Worm (Caenorhabditis elegans) whole organism, early embryonic: Measurements from ENCODE around the gene adk-1.

Source experiments
- B0310.2 ChIP-seq: sonication (generic microtip); optimal IDR thresholded peaks from 2 replicates; lab custom pipeline; 2016; ENCODE audit warnings: mild to moderate bottlenecking, missing genetic modification characterization, missing compliant biosample characterization
- F13C5.2 ChIP-seq: sonication (generic microtip); optimal IDR thresholded peaks from 2 replicates; lab custom pipeline; 2017; ENCODE audit warnings: mild to moderate bottlenecking, missing genetic modification characterization, inconsistent platforms, missing compliant biosample characterization
- aly-1 ChIP-seq: sonication (generic microtip); optimal IDR thresholded peaks from 2 replicates; lab custom pipeline; 2016; ENCODE audit warnings: missing genetic modification characterization, missing compliant biosample characterization
- ama-1 ChIP-seq: fragments of 150-350 bp; optimal IDR thresholded peaks from 2 replicates; lab custom pipeline; 2014
- ceh-13 ChIP-seq: fragments of 200-800 bp; sonication (Bioruptor generic); optimal IDR thresholded peaks from 2 replicates; lab custom pipeline; 2018; ENCODE audit warnings: mild to moderate bottlenecking, missing genetic modification characterization, missing compliant biosample characterization
- ceh-36 ChIP-seq: sonication (generic microtip); optimal IDR thresholded peaks from 2 replicates; lab custom pipeline; 2016; ENCODE audit warnings: missing genetic modification characterization, inconsistent platforms, missing compliant biosample characterization
- ets-7 ChIP-seq: sonication (generic microtip); optimal IDR thresholded peaks from 2 replicates; lab custom pipeline; 2016; ENCODE audit warnings: missing genotype, missing genetic modification characterization, missing compliant biosample characterization
- flt-1 ChIP-seq: fragments of 200-800 bp; sonication (Bioruptor generic); IDR thresholded peaks from 2 replicates; pipeline ENCODE4 v1.3.6; 2022; ENCODE audit warnings: missing genetic modification characterization, missing compliant biosample characterization
- hmbx-1 ChIP-seq: sonication (generic microtip); optimal IDR thresholded peaks from 2 replicates; lab custom pipeline; 2016; ENCODE audit warnings: mild to moderate bottlenecking, missing genetic modification characterization, missing compliant biosample characterization
- hmg-4 ChIP-seq: fragments of 200-800 bp; sonication (Bioruptor generic); optimal IDR thresholded peaks from 2 replicates; lab custom pipeline; 2018; ENCODE audit warnings: mild to moderate bottlenecking, missing genetic modification characterization, missing compliant biosample characterization
- hnd-1 ChIP-seq: sonication (generic microtip); optimal IDR thresholded peaks from 2 replicates; lab custom pipeline; 2016; ENCODE audit warnings: missing genetic modification characterization, missing compliant biosample characterization
- pes-1 ChIP-seq: fragments of 200-800 bp; sonication (Bioruptor generic); IDR thresholded peaks from 2 replicates; pipeline ENCODE4 v1.3.6; 2022; ENCODE audit warnings: missing genetic modification reagents, missing genetic modification characterization, missing compliant biosample characterization
- scrt-1 ChIP-seq: fragments of 200-800 bp; sonication (Bioruptor generic); IDR thresholded peaks from 2 replicates; pipeline ENCODE4 v1.3.6; 2022; ENCODE audit warnings: missing genetic modification characterization, missing compliant biosample characterization
- sea-1 ChIP-seq: fragments of 200-800 bp; sonication (Bioruptor generic); conservative IDR thresholded peaks from 2 replicates; pipeline ENCODE4 v1.3.6; 2022; ENCODE audit warnings: missing genetic modification characterization, missing compliant biosample characterization
- tbx-11 ChIP-seq: fragments of 200-800 bp; sonication (Bioruptor generic); IDR thresholded peaks from 2 replicates; pipeline ENCODE4 v1.3.6; 2022; ENCODE audit warnings: missing genetic modification characterization, missing compliant biosample characterization
- tbx-37 ChIP-seq: fragments of 200-800 bp; sonication (Bioruptor generic); conservative IDR thresholded peaks from 2 replicates; pipeline ENCODE4 v1.3.6; 2022; ENCODE audit warnings: missing genetic modification reagents, missing genetic modification characterization, missing compliant biosample characterization
- tra-4 ChIP-seq: sonication (generic microtip); optimal IDR thresholded peaks from 2 replicates; lab custom pipeline; 2017; ENCODE audit warnings: missing genetic modification characterization, missing compliant biosample characterization

The adk-1 gene

ce11 chrIV:11235755-11236154 is 25.1 kb upstream of the adk-1 start:
- no peak for TF ChIP-seq tra-4 (tag; lab: Kevin White, UChicago)
- TF ChIP-seq scrt-1 (GFP tag; lab: Robert Waterston, UW), result no peak
- TF ChIP-seq tbx-11, result no peak
- TF ChIP-seq ets-7, result no peak

DNA sequence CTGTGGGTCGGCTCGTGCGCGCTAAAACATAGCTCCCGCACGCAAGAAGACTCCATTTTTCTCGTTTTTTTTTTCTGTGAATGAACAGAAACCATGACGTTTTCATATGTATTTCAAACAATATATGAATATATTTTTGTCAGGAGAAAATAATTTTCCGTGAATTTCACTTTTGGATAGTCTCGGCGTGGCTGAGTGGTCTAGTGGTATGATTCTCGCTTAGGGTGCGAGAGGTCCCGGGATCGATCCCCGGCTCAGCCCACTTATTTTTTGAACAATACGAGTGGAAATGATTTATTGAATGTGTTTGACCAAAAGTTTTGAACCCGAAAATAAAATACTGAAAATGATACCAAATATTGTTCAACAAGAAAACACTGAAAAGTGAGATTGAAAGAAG is 20.7 kb upstream of the adk-1 start:
- TF ChIP-seq F13C5.2 (tag; lab: Kevin White, UChicago) (no peak), hmg-4 (GFP tag; lab: Kevin White, UChicago) (no peak), ets-7 (no peak), scrt-1 (GFP tag; lab: Robert Waterston, UW) (no peak), pes-1 (GFP tag; lab: Robert Waterston, UW) (no peak), tbx-11 (no peak), tra-4 (tag; lab: Kevin White, UChicago) (no peak), tbx-37 (GFP tag; lab: Robert Waterston, UW) (no peak), ama-1 (lab: Kevin White, UChicago) (no peak), hmbx-1 (tag; lab: Kevin White, UChicago) (no peak), ceh-13 (no peak), aly-1 (tag; lab: Kevin White, UChicago) (no peak)

ce11 chrIV:11230069-11230468 is 19.4 kb upstream of the adk-1 start, which contains the start of gene best-7:
Gene best-7, minus strand, starts transcription at chrIV:11230307.
- no peak for TF ChIP-seq hnd-1 (tag; lab: Kevin White, UChicago)
- no peak for TF ChIP-seq tra-4 (tag; lab: Kevin White, UChicago)
- TF ChIP-seq tbx-37 (GFP tag; lab: Robert Waterston, UW), result no peak
- TF ChIP-seq flt-1 (GFP tag; lab: Robert Waterston, UW), result no peak
- TF ChIP-seq F13C5.2 (tag; lab: Kevin White, UChicago), result no peak
- TF ChIP-seq pes-1 (GFP tag; lab: Robert Waterston, UW), result no peak
- no peak for TF ChIP-seq tbx-11
- TF ChIP-seq aly-1 (tag; lab: Kevin White, UChicago), result no peak
- TF ChIP-seq ceh-36, result no peak
- TF ChIP-seq ceh-13, result no peak
- TF ChIP-seq hmg-4 (GFP tag; lab: Kevin White, UChicago), result no peak
- no peak for TF ChIP-seq ets-7

DNA sequence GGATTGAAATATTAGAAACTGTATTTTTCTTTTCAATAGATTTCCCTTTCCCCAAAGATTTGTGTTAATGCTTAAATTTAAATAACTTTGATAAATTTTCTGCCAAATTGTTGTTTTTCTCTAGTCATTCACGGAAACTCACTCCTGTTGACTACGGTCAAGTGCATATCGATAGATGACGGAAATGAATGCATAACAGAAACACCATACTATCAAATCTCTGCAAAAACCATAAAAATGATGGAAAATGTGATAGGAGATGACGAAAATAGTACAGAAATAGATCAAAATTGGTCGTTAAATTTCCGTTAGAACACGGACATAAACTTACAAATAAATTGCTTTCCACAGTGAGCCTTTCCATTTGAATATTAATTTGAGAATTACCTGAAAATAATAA is 18.4 kb upstream of the adk-1 start:
- TF ChIP-seq tbx-37 (GFP tag; lab: Robert Waterston, UW) (no peak), aly-1 (tag; lab: Kevin White, UChicago) (no peak), scrt-1 (GFP tag; lab: Robert Waterston, UW) (no peak), tra-4 (tag; lab: Kevin White, UChicago) (no peak), hmg-4 (GFP tag; lab: Kevin White, UChicago) (no peak), sea-1 (GFP tag; lab: Robert Waterston, UW) (no peak), ceh-36 (no peak), pes-1 (GFP tag; lab: Robert Waterston, UW) (no peak), hnd-1 (tag; lab: Kevin White, UChicago) (no peak)

DNA sequence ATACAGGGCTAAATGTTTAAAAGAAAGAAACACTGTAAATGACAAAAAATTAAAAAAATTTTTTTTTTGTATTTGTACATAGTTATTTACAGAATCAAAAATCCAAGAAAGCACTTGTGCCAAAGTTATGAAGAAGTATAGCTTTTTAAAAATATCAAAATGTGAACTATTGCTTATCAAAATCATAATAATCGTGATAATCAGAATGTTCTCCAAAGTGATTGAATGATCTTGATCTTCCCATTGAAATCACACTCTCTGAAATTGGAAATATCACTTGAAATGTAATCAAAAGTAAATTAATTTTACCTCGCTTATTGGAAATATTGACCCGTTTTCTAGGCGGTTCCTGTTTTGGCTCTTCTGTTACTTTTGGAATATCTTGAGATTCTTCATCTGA is 15.9 kb upstream of the adk-1 start:
- TF ChIP-seq scrt-1 (GFP tag; lab: Robert Waterston, UW) (no peak), sea-1 (GFP tag; lab: Robert Waterston, UW) (no peak), tra-4 (tag; lab: Kevin White, UChicago) (no peak), ceh-36 (no peak), B0310.2 (tag; lab: Kevin White, UChicago) (no peak), tbx-37 (GFP tag; lab: Robert Waterston, UW) (no peak), hnd-1 (tag; lab: Kevin White, UChicago) (no peak)

DNA sequence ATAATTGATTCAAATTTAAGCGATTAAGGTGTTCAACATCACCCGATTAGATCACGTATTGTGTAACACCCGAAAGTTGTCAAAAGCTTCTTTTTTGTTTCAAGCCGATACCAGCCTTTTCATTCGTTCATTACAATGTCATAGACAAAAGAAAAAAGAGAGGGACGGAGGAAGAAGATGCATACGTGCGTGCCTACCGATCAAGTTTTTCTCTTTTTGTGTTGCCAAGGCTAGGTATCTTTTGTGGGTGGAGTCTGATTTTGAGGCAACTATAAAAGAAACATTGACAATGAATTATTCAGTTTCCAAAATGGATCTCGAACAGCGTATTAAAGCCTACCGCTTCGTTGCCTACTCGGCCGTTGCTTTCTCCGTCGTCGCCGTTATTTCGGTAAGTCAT is 14.6 kb upstream of the adk-1 start, which contains the start of gene col-125:
Gene col-125, plus strand, starts transcription at position 301 of the 400 bp plus-strand sequence.
- TF ChIP-seq F13C5.2 (tag; lab: Kevin White, UChicago) (no peak), hmbx-1 (tag; lab: Kevin White, UChicago) (no peak), aly-1 (tag; lab: Kevin White, UChicago) (no peak), tbx-37 (GFP tag; lab: Robert Waterston, UW) (no peak), flt-1 (GFP tag; lab: Robert Waterston, UW) (no peak), hmg-4 (GFP tag; lab: Kevin White, UChicago) (no peak), hnd-1 (tag; lab: Kevin White, UChicago) (no peak), ceh-36 (no peak), tra-4 (tag; lab: Kevin White, UChicago) (no peak), pes-1 (GFP tag; lab: Robert Waterston, UW) (no peak), B0310.2 (tag; lab: Kevin White, UChicago) (no peak), tbx-11 (no peak), ceh-13 (no peak), ets-7 (no peak), scrt-1 (GFP tag; lab: Robert Waterston, UW) (no peak), sea-1 (GFP tag; lab: Robert Waterston, UW) (no peak), ama-1 (lab: Kevin White, UChicago) (no peak)

ce11 chrIV:11223878-11224277 is 13.2 kb upstream of the adk-1 start, which contains the start of gene C29F4.3:
Gene C29F4.3, minus strand, starts transcription at chrIV:11223978.
- TF ChIP-seq pes-1 (GFP tag; lab: Robert Waterston, UW) (no peak), hmg-4 (GFP tag; lab: Kevin White, UChicago) (no peak), scrt-1 (GFP tag; lab: Robert Waterston, UW) (no peak), hmbx-1 (tag; lab: Kevin White, UChicago) (no peak), sea-1 (GFP tag; lab: Robert Waterston, UW) (no peak), F13C5.2 (tag; lab: Kevin White, UChicago) (no peak), tra-4 (tag; lab: Kevin White, UChicago) (no peak), ama-1 (lab: Kevin White, UChicago) (no peak), ceh-13 (no peak), ceh-36 (no peak), tbx-37 (GFP tag; lab: Robert Waterston, UW) (no peak), hnd-1 (tag; lab: Kevin White, UChicago) (no peak), B0310.2 (tag; lab: Kevin White, UChicago) (no peak), aly-1 (tag; lab: Kevin White, UChicago) (no peak)
